Worm (Caenorhabditis elegans): ENCODE measurements around the gene fbxa-181.

ce11 chrV:13681445-13681844, 44.2 kb upstream of the fbxa-181 start:
- TF ChIP-seq F13H6.1 (tag; optimal IDR thresholded peaks at IDR 0.05), result no peak
- TF ChIP-seq ceh-9 (tag; optimal IDR thresholded peaks at IDR 0.05), result no peak
